Fruit fly (Drosophila melanogaster) whole organism, embryonic: ENCODE data around the gene CG11550.

ENCODE experiments used
- Antp ChIP-seq: fragments of 200-800 bp; sonication (Bioruptor generic); optimal IDR thresholded peaks from 3 replicates; lab custom pipeline; 2016; ENCODE audit warnings: missing biosample characterization, missing genetic modification characterization
- CG5180 ChIP-seq: fragments of 200-800 bp; sonication (Bioruptor generic); optimal IDR thresholded peaks from 3 replicates; lab custom pipeline; 2017; ENCODE audit warnings: missing biosample characterization, missing genetic modification characterization, mild to moderate bottlenecking, moderate library complexity, missing genetic modification reagents
- Nf-YB ChIP-seq: fragments of 200-800 bp; sonication (Bioruptor generic); optimal IDR thresholded peaks from 3 replicates; lab custom pipeline; 2019; ENCODE audit warnings: missing biosample characterization, mild to moderate bottlenecking, missing genetic modification characterization, moderate library complexity

- no peak for TF ChIP-seq Antp (GFP tag; lab: Kevin White, UChicago)
- no peak for TF ChIP-seq CG5180
- no peak for TF ChIP-seq Nf-YB (GFP tag; lab: Kevin White, UChicago)
These were observed 10.8 kb upstream of the CG11550 start for dm6 chr3R:31690439-31690838.
